Worm (Caenorhabditis elegans): ENCODE data around the gene sre-28.
A peak's percentile ranks its signal among the peaks of the same experiment; 100 is the strongest.

sre-28 gene

DNA sequence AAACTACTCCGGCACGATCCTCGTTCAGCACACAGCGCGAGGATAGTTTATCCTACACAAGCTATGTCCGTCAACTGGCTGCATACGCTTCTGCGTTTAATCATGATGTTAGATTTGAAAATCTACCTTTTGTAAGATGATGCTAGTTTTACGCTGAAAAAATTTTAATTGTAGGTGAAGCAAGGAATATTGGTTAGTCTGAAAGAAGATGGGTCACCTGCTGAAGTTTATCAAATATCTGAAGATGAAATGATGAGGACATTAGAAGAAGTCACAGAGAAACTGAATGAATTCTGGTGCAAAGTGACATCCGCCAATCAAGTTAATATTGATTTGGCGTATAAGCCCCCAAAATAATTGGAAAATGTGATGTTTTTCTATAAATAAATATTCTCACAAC is 39.3 kb downstream of the sre-28 start (continued):
- 0 out of 2 replicates have a peak, but pooled peaks have one; percentile 30 for TF ChIP-seq pha-4 (GFP tag; IDR thresholded peaks at IDR 0.05)
- no peak for TF ChIP-seq pha-4 (tag; optimal IDR thresholded peaks at IDR 0.05)

DNA sequence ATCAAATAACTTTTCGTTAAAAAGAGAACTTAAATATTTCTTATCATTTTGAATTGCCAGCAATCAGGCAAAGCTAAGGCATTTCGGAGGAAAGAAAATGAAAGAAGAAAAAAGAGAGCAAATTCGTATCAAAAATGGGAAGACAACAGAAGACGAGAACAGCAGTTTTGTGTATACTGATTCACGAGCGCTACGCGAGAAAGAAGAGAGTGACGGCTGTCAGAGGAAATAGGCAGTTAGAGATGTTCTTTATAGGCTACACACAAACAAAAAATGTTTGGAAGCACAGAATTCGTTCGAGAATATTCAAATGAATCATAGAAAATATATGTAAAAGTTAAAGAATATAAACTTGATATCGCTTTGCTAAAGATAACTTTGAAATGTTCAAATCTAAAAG is 40.6 kb downstream of the sre-28 start:
- TF ChIP-seq R02D3.7 (tag; optimal IDR thresholded peaks at IDR 0.05) (no peak), spr-3 (GFP tag; optimal IDR thresholded peaks at IDR 0.05) (no peak), hlh-11 (tag; optimal IDR thresholded peaks at IDR 0.05) (peak; percentile 52), nhr-11 (tag; optimal IDR thresholded peaks at IDR 0.05) (peak; percentile 90), daf-16 (GFP tag; optimal IDR thresholded peaks at IDR 0.05) (no peak), daf-16 (tag; optimal IDR thresholded peaks at IDR 0.05) (peak; percentile 70), ztf-7 (tag; optimal IDR thresholded peaks at IDR 0.05) (peak; percentile 25), ceh-82 (tag; optimal IDR thresholded peaks at IDR 0.05) (no peak), daf-8 (GFP tag; IDR thresholded peaks at IDR 0.05) (no peak), pha-4 (GFP tag; IDR thresholded peaks at IDR 0.05) (no peak), pha-4 (tag; optimal IDR thresholded peaks at IDR 0.05) (peak; percentile 6), mep-1 (tag; optimal IDR thresholded peaks at IDR 0.05) (peak; percentile 40), lin-13 (GFP tag; optimal IDR thresholded peaks at IDR 0.05) (peak; percentile 16), T26A8.4 (GFP tag; IDR thresholded peaks at IDR 0.05) (no peak), dmd-6 (GFP tag; IDR thresholded peaks at IDR 0.05) (peak; percentile 59), dve-1 (tag; optimal IDR thresholded peaks at IDR 0.05; ENCODE audit: insufficient read depth) (peak; percentile 74), skn-1 (tag; optimal IDR thresholded peaks at IDR 0.05) (no peak), attf-4 (tag; optimal IDR thresholded peaks at IDR 0.05) (no peak), hlh-30 (tag; optimal IDR thresholded peaks at IDR 0.05; ENCODE audit: insufficient read depth) (peak; percentile 53), rbr-2 (tag; optimal IDR thresholded peaks at IDR 0.05) (no peak), lin-38 (GFP tag; IDR thresholded peaks at IDR 0.05) (no peak), mdl-1 (tag; optimal IDR thresholded peaks at IDR 0.05) (peak in 1 of 2 experiments; percentile 27), arid-1 (GFP tag; conservative IDR thresholded peaks at IDR 0.05) (no peak), mes-2 (tag; optimal IDR thresholded peaks at IDR 0.05; ENCODE audit: poor library complexity, severe bottlenecking) (peak; percentile 13), nhr-6 (tag; optimal IDR thresholded peaks at IDR 0.05) (peak; percentile 2), cey-2 (tag; optimal IDR thresholded peaks at IDR 0.05; ENCODE audit: borderline replicate concordance, insufficient read depth) (no peak), lsy-2 (tag; optimal IDR thresholded peaks at IDR 0.05) (peak in 1 of 2 experiments; percentile 15), nhr-76 (tag; optimal IDR thresholded peaks at IDR 0.05) (no peak), pqm-1 (tag; optimal IDR thresholded peaks at IDR 0.05) (peak; percentile 42), nhr-28 (tag; optimal IDR thresholded peaks at IDR 0.05) (peak; percentile 98), Y5F2A.4 (GFP tag; optimal IDR thresholded peaks at IDR 0.05) (no peak), T20F7.1 (GFP tag; optimal IDR thresholded peaks at IDR 0.05) (peak; percentile 19)

DNA sequence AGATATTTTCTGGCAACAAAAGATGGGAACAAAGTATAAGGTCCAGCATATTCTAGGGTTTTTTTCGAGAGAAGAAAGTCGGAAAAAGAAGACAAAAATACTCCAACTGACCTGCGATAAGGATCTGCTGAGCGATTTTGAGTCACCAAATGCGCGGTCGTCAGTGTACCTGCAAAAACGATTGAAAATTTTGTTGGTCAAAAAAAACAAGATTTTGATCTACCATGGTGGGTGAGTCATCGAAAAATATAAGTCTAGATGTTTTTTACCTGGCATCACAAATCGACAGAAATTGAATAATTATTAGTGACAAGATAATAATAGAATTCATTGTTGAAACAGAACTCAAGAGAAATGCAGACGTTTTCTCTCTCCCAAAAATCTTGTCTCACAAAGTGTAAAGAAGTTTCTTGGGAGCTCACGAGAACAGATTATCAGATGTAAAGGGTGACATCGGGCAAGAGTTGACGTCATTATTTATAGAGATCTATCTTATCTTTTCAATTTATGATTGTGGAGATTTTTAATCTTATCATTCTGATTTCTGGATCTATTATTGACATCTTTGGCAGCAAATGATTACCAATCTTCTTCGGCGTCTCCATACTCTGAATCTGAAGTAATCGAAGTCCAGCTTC is 41.2 kb downstream of the sre-28 start:
- TF ChIP-seq nhr-237 (tag; optimal IDR thresholded peaks at IDR 0.05) (no peak), unc-130 (GFP tag; optimal IDR thresholded peaks at IDR 0.05) (no peak), F44E2.7 (GFP tag; IDR thresholded peaks at IDR 0.05) (no peak), nhr-11 (tag; optimal IDR thresholded peaks at IDR 0.05) (peak; percentile 21), unc-62 (GFP tag; optimal IDR thresholded peaks at IDR 0.05 in 1 of 2) (peak in 1 of 2 experiments; percentile 97), unc-62 (tag; optimal IDR thresholded peaks at IDR 0.05) (no peak), fkh-10 (GFP tag; optimal IDR thresholded peaks at IDR 0.05) (no peak), hlh-11 (tag; optimal IDR thresholded peaks at IDR 0.05) (peak; percentile 11), jun-1 (tag; optimal IDR thresholded peaks at IDR 0.05) (no peak), lsy-2 (tag; optimal IDR thresholded peaks at IDR 0.05) (no peak), cey-2 (tag; optimal IDR thresholded peaks at IDR 0.05; ENCODE audit: borderline replicate concordance, insufficient read depth) (no peak), ctbp-1 (GFP tag; IDR thresholded peaks at IDR 0.05) (no peak), daf-16 (GFP tag; optimal IDR thresholded peaks at IDR 0.05) (no peak), daf-16 (tag; optimal IDR thresholded peaks at IDR 0.05) (no peak), Y48G9A.11 (GFP tag; IDR thresholded peaks at IDR 0.05) (no peak)

Data from whole organism, L4 larva.